Worm (Caenorhabditis elegans) whole organism, young adult: Measurements from ENCODE around the gene sto-3.

Source experiments
- ZK185.1 ChIP-seq: sonication (generic microtip); optimal IDR thresholded peaks from 2 replicates; lab custom pipeline; 2016; ENCODE audit warnings: mild to moderate bottlenecking, missing genetic modification characterization, missing compliant biosample characterization; ENCODE audit not compliant: poor library complexity, severe bottlenecking
- dpl-1 ChIP-seq: fragments of 150-350 bp; optimal IDR thresholded peaks from 2 replicates; lab custom pipeline; 2014; ENCODE audit warnings: missing biosample characterization, missing genetic modification reagents, missing genetic modification characterization
- pha-4 ChIP-seq: fragments of 150-350 bp; sonication (generic microtip); optimal IDR thresholded peaks from 2 replicates; lab custom pipeline; 2014; ENCODE audit warnings: missing biosample characterization, missing genetic modification reagents, missing genetic modification characterization

ce11 chrX:11658331-11658730, 36.4 kb upstream of the sto-3 start, which contains the start of gene T04F8.3:
- TF ChIP-seq dpl-1 (GFP tag; lab: Kevin White, UChicago) (no peak), ZK185.1 (tag; lab: Kevin White, UChicago) (no peak), pha-4 (no peak)
